Worm (Caenorhabditis elegans): ENCODE data around the gene sas-4.

The sas-4 gene

ce11 chrIII:8305304-8305703 is 13.1 kb downstream of the sas-4 start:
- TF ChIP-seq unc-120 (tag; optimal IDR thresholded peaks at IDR 0.05; ENCODE audit: poor library complexity, severe bottlenecking) (no peak), mls-2 (tag; optimal IDR thresholded peaks at IDR 0.05) (no peak), nhr-2 (tag; optimal IDR thresholded peaks at IDR 0.05) (no peak), mab-5 (tag; optimal IDR thresholded peaks at IDR 0.05) (no peak)

- TF ChIP-seq mep-1 (tag; optimal IDR thresholded peaks at IDR 0.05), result no peak
- no peak for TF ChIP-seq cnd-1 (tag; optimal IDR thresholded peaks at IDR 0.05)
- peak; percentile 95 for TF ChIP-seq zip-8 (tag; optimal IDR thresholded peaks at IDR 0.05)
- TF ChIP-seq hlh-1 (tag; optimal IDR thresholded peaks at IDR 0.05), result no peak
Measured at ce11 chrIII:8303440-8303839, 14.9 kb downstream of the sas-4 start.

- TF ChIP-seq elt-3 (tag; optimal IDR thresholded peaks at IDR 0.05) (no peak), sem-2 (GFP tag; optimal IDR thresholded peaks at IDR 0.05) (no peak), cnd-1 (tag; optimal IDR thresholded peaks at IDR 0.05) (peak; percentile 8), nhr-237 (tag; optimal IDR thresholded peaks at IDR 0.05) (no peak), lin-13 (tag; optimal IDR thresholded peaks at IDR 0.05) (no peak), ham-2 (GFP tag; optimal IDR thresholded peaks at IDR 0.05) (no peak), unc-39 (tag; optimal IDR thresholded peaks at IDR 0.05) (no peak), mep-1 (tag; optimal IDR thresholded peaks at IDR 0.05) (no peak), ceh-83 (GFP tag; optimal IDR thresholded peaks at IDR 0.05) (peak; percentile 65), pha-4 (tag; optimal IDR thresholded peaks at IDR 0.05) (peak; percentile 27), lsy-2 (tag; optimal IDR thresholded peaks at IDR 0.05) (no peak), unc-62 (GFP tag; optimal IDR thresholded peaks at IDR 0.05) (no peak), mab-5 (tag; optimal IDR thresholded peaks at IDR 0.05) (no peak), bed-3 (GFP tag; optimal IDR thresholded peaks at IDR 0.05) (no peak), flh-1 (GFP tag; optimal IDR thresholded peaks at IDR 0.05) (no peak), lin-32 (GFP tag; optimal IDR thresholded peaks at IDR 0.05) (no peak), nhr-28 (tag; optimal IDR thresholded peaks at IDR 0.05) (no peak), snpc-4 (tag; optimal IDR thresholded peaks at IDR 0.05) (no peak), hlh-1 (tag; optimal IDR thresholded peaks at IDR 0.05) (no peak), ces-1 (GFP tag; optimal IDR thresholded peaks at IDR 0.05) (peak; percentile 54), ceh-43 (GFP tag; optimal IDR thresholded peaks at IDR 0.05) (no peak), unc-120 (tag; optimal IDR thresholded peaks at IDR 0.05; ENCODE audit: poor library complexity, severe bottlenecking) (no peak), mls-2 (tag; optimal IDR thresholded peaks at IDR 0.05) (peak; percentile 15), M03D4.4 (tag; optimal IDR thresholded peaks at IDR 0.05) (no peak), ztf-11 (tag; optimal IDR thresholded peaks at IDR 0.05) (no peak), elt-1 (tag; optimal IDR thresholded peaks at IDR 0.05; ENCODE audit: borderline replicate concordance, insufficient read depth) (no peak)
Measured at ce11 chrIII:8300860-8301396, 17.5 kb downstream of the sas-4 start.

- TF ChIP-seq nhr-28 (tag; optimal IDR thresholded peaks at IDR 0.05), result no peak
- no peak for TF ChIP-seq sem-2 (GFP tag; optimal IDR thresholded peaks at IDR 0.05)
- no peak for TF ChIP-seq ceh-43 (GFP tag; optimal IDR thresholded peaks at IDR 0.05)
- no peak for TF ChIP-seq snpc-4 (tag; optimal IDR thresholded peaks at IDR 0.05)
- TF ChIP-seq zip-8 (tag; optimal IDR thresholded peaks at IDR 0.05), result no peak
- no peak for TF ChIP-seq nhr-2 (tag; optimal IDR thresholded peaks at IDR 0.05)
- no peak for TF ChIP-seq mab-5 (tag; optimal IDR thresholded peaks at IDR 0.05)
- TF ChIP-seq ceh-83 (GFP tag; optimal IDR thresholded peaks at IDR 0.05), result no peak
- no peak for TF ChIP-seq elt-1 (tag; optimal IDR thresholded peaks at IDR 0.05; ENCODE audit: borderline replicate concordance, insufficient read depth)
- TF ChIP-seq lin-32 (GFP tag; optimal IDR thresholded peaks at IDR 0.05), result no peak
- TF ChIP-seq bed-3 (GFP tag; optimal IDR thresholded peaks at IDR 0.05), result no peak
- TF ChIP-seq cnd-1 (tag; optimal IDR thresholded peaks at IDR 0.05), result no peak
- TF ChIP-seq mls-2 (tag; optimal IDR thresholded peaks at IDR 0.05), result no peak
- no peak for TF ChIP-seq tbx-8 (GFP tag; optimal IDR thresholded peaks at IDR 0.05)
- no peak for TF ChIP-seq sptf-1 (tag; optimal IDR thresholded peaks at IDR 0.05)
- TF ChIP-seq blmp-1 (tag; optimal IDR thresholded peaks at IDR 0.05), result no peak
Measured at ce11 chrIII:8299734-8300133, 18.7 kb downstream of the sas-4 start.

ce11 chrIII:8299078-8299587 is 19.3 kb downstream of the sas-4 start:
- TF ChIP-seq ces-1 (GFP tag; optimal IDR thresholded peaks at IDR 0.05), result peak; percentile 58
- TF ChIP-seq nhr-2 (tag; optimal IDR thresholded peaks at IDR 0.05), result no peak
- TF ChIP-seq hlh-1 (tag; optimal IDR thresholded peaks at IDR 0.05), result peak; percentile 97
- no peak for TF ChIP-seq elt-3 (tag; optimal IDR thresholded peaks at IDR 0.05)
- peak; percentile 37 for TF ChIP-seq unc-120 (tag; optimal IDR thresholded peaks at IDR 0.05; ENCODE audit: poor library complexity, severe bottlenecking)
- TF ChIP-seq nhr-237 (tag; optimal IDR thresholded peaks at IDR 0.05), result no peak
- peak; percentile 84 for TF ChIP-seq unc-62 (GFP tag; optimal IDR thresholded peaks at IDR 0.05)
- TF ChIP-seq nhr-76 (tag; optimal IDR thresholded peaks at IDR 0.05), result no peak
